Worm (Caenorhabditis elegans) whole organism, late embryonic: Measurements from ENCODE around the gene cpr-1.

Experiments
- ama-1 ChIP-seq: fragments of 150-350 bp; optimal IDR thresholded peaks from 2 replicates; lab custom pipeline; 2014
- ceh-34 ChIP-seq: sonication (generic microtip); optimal IDR thresholded peaks from 2 replicates; lab custom pipeline; 2016; ENCODE audit warnings: mild to moderate bottlenecking, missing genetic modification characterization, missing compliant biosample characterization
- ceh-9 ChIP-seq: sonication (generic microtip); optimal IDR thresholded peaks from 2 replicates; lab custom pipeline; 2016; ENCODE audit warnings: mild to moderate bottlenecking, missing genetic modification characterization, inconsistent platforms, missing compliant biosample characterization
- fkh-10 ChIP-seq: fragments of 150-350 bp; optimal IDR thresholded peaks from 2 replicates; lab custom pipeline; 2014; ENCODE audit warnings: missing biosample characterization, missing genetic modification reagents, missing genetic modification characterization
- gmeb-2 ChIP-seq: sonication (generic microtip); optimal IDR thresholded peaks from 2 replicates; lab custom pipeline; 2016; ENCODE audit warnings: missing genetic modification characterization, inconsistent platforms, missing compliant biosample characterization
- nfya-1 ChIP-seq: sonication (generic microtip); optimal IDR thresholded peaks from 2 replicates; lab custom pipeline; 2017; ENCODE audit warnings: missing genetic modification characterization, mild to moderate bottlenecking, missing compliant biosample characterization, antibody characterized with exemption, moderate library complexity
- pag-3 ChIP-seq: sonication (generic microtip); optimal IDR thresholded peaks from 2 replicates; lab custom pipeline; 2016; ENCODE audit warnings: missing compliant biosample characterization, missing genetic modification characterization, borderline replicate concordance
- pha-2 ChIP-seq: sonication (generic microtip); optimal IDR thresholded peaks from 2 replicates; lab custom pipeline; 2017; ENCODE audit warnings: mild to moderate bottlenecking, missing genetic modification characterization, missing compliant biosample characterization
- pha-4 ChIP-seq: fragments of 150-350 bp; optimal IDR thresholded peaks from 2 replicates; lab custom pipeline; 2018; ENCODE audit warnings: missing biosample characterization, missing genetic modification reagents, missing genetic modification characterization
- sdc-2 ChIP-seq: sonication (generic microtip); optimal IDR thresholded peaks from 2 replicates; lab custom pipeline; 2016; ENCODE audit warnings: missing genotype, missing genetic modification characterization, missing compliant biosample characterization
- sox-4 ChIP-seq: sonication (generic microtip); optimal IDR thresholded peaks from 2 replicates; lab custom pipeline; 2017; ENCODE audit warnings: mild to moderate bottlenecking, missing genetic modification characterization, inconsistent platforms, missing compliant biosample characterization

DNA sequence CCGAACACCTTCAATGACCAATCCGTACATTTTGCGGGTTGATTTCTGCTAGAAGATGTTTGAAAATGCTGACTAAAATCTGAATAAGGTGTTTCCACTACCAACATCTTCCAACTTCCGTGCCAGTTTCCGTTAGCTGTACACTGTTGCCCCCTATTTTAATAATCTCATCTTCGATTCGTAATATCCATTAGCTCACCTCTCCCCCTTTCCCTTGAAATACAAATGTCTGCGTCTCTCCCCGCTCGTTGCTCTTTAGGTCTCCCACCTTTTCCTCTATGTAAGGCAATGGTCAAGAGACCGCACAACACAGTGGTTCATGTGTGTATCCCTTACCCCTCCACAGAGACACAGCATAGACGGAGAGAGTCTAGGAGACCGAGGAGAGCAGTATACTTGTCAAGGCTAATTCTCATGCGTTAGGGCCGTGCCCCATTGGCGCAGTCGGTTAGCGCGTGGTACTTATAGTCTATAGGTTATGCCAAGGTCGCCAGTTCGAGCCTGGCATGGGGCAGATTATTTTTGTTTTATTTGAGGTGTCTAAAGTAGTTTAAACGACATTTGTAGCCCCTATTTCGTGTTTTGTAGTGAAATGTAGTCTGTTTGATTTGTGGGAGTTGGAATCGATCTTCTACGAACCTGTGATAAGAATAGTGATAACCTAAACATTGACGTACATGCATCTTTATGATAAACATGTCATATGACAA lies 26.6 kb downstream of the cpr-1 start, which contains the start of gene gcy-33:
- TF ChIP-seq nfya-1 (tag; lab: Kevin White, UChicago) = peak; percentile 87
- TF ChIP-seq sox-4 (tag; lab: Kevin White, UChicago) = peak; percentile 91
- peak; percentile 95 for TF ChIP-seq ceh-34
- TF ChIP-seq ama-1 (lab: Kevin White, UChicago) = no peak
- peak; percentile 73 for TF ChIP-seq pag-3
- TF ChIP-seq sdc-2 (tag; lab: Kevin White, UChicago) = peak; percentile 90
- peak; percentile 94 for TF ChIP-seq pha-2 (tag; lab: Kevin White, UChicago)
- no peak for TF ChIP-seq pha-4
- TF ChIP-seq ceh-9 (tag; lab: Kevin White, UChicago) = peak; percentile 80
- peak; percentile 48 for TF ChIP-seq fkh-10 (GFP tag; lab: Kevin White, UChicago)
- TF ChIP-seq gmeb-2 (tag; lab: Kevin White, UChicago) = peak; percentile 97
